Fruit fly (Drosophila melanogaster) whole organism, embryonic: Measurements from ENCODE around the gene mRpL49.

Experiments used
- ATbp ChIP-seq: fragments of 200-800 bp; sonication (Bioruptor generic); optimal IDR thresholded peaks from 2 replicates; lab custom pipeline; 2017; ENCODE audit warnings: missing biosample characterization, mild to moderate bottlenecking, missing genetic modification characterization, missing genetic modification reagents
- Bteb2 ChIP-seq: fragments of 200-800 bp; sonication (Bioruptor generic); optimal IDR thresholded peaks from 2 replicates; lab custom pipeline; 2016; ENCODE audit warnings: missing biosample characterization, missing genetic modification characterization
- CG10565 ChIP-seq: fragments of 200-800 bp; sonication (Bioruptor generic); optimal IDR thresholded peaks from 3 replicates; lab custom pipeline; 2016; ENCODE audit warnings: missing biosample characterization, mild to moderate bottlenecking, missing genetic modification characterization
- CG11456 ChIP-seq: fragments of 200-800 bp; sonication (Bioruptor generic); IDR thresholded peaks from 3 replicates; pipeline ENCODE4 v1.3.6; 2022; ENCODE audit warnings: missing biosample characterization, missing genetic modification characterization
- CG12236 ChIP-seq: fragments of 200-800 bp; sonication (Bioruptor generic); optimal IDR thresholded peaks from 2 replicates; lab custom pipeline; 2016; ENCODE audit warnings: missing biosample characterization, missing genetic modification characterization
- CG12942 ChIP-seq: fragments of 200-800 bp; sonication (Bioruptor generic); optimal IDR thresholded peaks from 3 replicates; lab custom pipeline; 2016; ENCODE audit warnings: missing biosample characterization, missing genetic modification characterization
- CG13296 ChIP-seq: fragments of 200-800 bp; sonication (Bioruptor generic); optimal IDR thresholded peaks from 3 replicates; lab custom pipeline; 2018; ENCODE audit warnings: missing biosample characterization, mild to moderate bottlenecking, missing genetic modification characterization
- CG13624 ChIP-seq: fragments of 200-800 bp; sonication (Bioruptor generic); optimal IDR thresholded peaks from 2 replicates; lab custom pipeline; 2016; ENCODE audit warnings: missing biosample characterization, missing genetic modification characterization
- CG13894 ChIP-seq: fragments of 200-800 bp; sonication (Bioruptor generic); optimal IDR thresholded peaks from 3 replicates; lab custom pipeline; 2018; ENCODE audit warnings: missing biosample characterization, mild to moderate bottlenecking, missing genetic modification characterization, moderate library complexity
- CG14667 ChIP-seq: fragments of 200-800 bp; sonication (Bioruptor generic); IDR thresholded peaks from 2 replicates; pipeline ENCODE4 v1.3.6; 2022; ENCODE audit warnings: missing biosample characterization, missing genetic modification characterization
- CG14710 ChIP-seq: fragments of 200-800 bp; sonication (Bioruptor generic); optimal IDR thresholded peaks from 3 replicates; lab custom pipeline; 2019; ENCODE audit warnings: missing biosample characterization, mild to moderate bottlenecking, missing genetic modification characterization, moderate library complexity
- CG15073 ChIP-seq: fragments of 200-800 bp; sonication (Bioruptor generic); optimal IDR thresholded peaks from 2 replicates; lab custom pipeline; 2016; ENCODE audit warnings: missing biosample characterization, missing genetic modification characterization
- CG1603 ChIP-seq: fragments of 200-800 bp; sonication (Bioruptor generic); optimal IDR thresholded peaks from 2 replicates; lab custom pipeline; 2019; ENCODE audit warnings: missing biosample characterization, mild to moderate bottlenecking, missing genetic modification characterization, moderate library complexity
- CG16863 ChIP-seq: fragments of 200-800 bp; sonication (Bioruptor generic); optimal IDR thresholded peaks from 3 replicates; lab custom pipeline; 2016; ENCODE audit warnings: missing biosample characterization, missing genetic modification characterization
- CG17359 ChIP-seq: fragments of 200-800 bp; sonication (Bioruptor generic); optimal IDR thresholded peaks from 3 replicates; lab custom pipeline; 2018; ENCODE audit warnings: missing biosample characterization, mild to moderate bottlenecking, missing genetic modification characterization, moderate library complexity
- CG17612 ChIP-seq: fragments of 200-800 bp; sonication (Bioruptor generic); IDR thresholded peaks from 2 replicates; pipeline ENCODE4 v1.3.6; 2022; ENCODE audit warnings: missing biosample characterization, missing genetic modification characterization
- CG18619 ChIP-seq: fragments of 200-800 bp; sonication (Bioruptor generic); optimal IDR thresholded peaks from 3 replicates; lab custom pipeline; 2017; ENCODE audit warnings: missing biosample characterization, mild to moderate bottlenecking, missing genetic modification characterization
- CG31224 ChIP-seq: fragments of 200-800 bp; sonication (Bioruptor generic); IDR thresholded peaks from 2 replicates; pipeline ENCODE4 v1.3.6; 2022; ENCODE audit warnings: missing biosample characterization, missing genetic modification characterization
- CG4707 ChIP-seq: fragments of 200-800 bp; sonication (Bioruptor generic); optimal IDR thresholded peaks from 2 replicates; lab custom pipeline; 2018; ENCODE audit warnings: missing biosample characterization, mild to moderate bottlenecking, missing genetic modification characterization, moderate library complexity
- CG6254 ChIP-seq: fragments of 200-800 bp; sonication (Bioruptor generic); optimal IDR thresholded peaks from 3 replicates; lab custom pipeline; 2017; ENCODE audit warnings: mild to moderate bottlenecking, missing biosample characterization, missing genetic modification reagents, missing genetic modification characterization
- CG7839 ChIP-seq: fragments of 200-800 bp; sonication (Bioruptor generic); optimal IDR thresholded peaks from 3 replicates; lab custom pipeline; 2018; ENCODE audit warnings: missing biosample characterization, mild to moderate bottlenecking, missing genetic modification characterization, moderate library complexity
- CG8290 ChIP-seq, 3 experiments: fragments of 200-800 bp; sonication (Bioruptor generic); optimal IDR thresholded peaks; 2 replicates each; lab custom pipeline; 2016 to 2019; ENCODE audit warnings: missing biosample characterization in 3 of 3, missing genetic modification characterization in 3 of 3, mild to moderate bottlenecking in 2 of 3, moderate library complexity in 1 of 3
- CG9437 ChIP-seq: fragments of 200-800 bp; sonication (Bioruptor generic); optimal IDR thresholded peaks from 2 replicates; lab custom pipeline; 2018; ENCODE audit warnings: missing biosample characterization, mild to moderate bottlenecking, missing genetic modification characterization
- CG9932 ChIP-seq: fragments of 200-800 bp; sonication (Bioruptor generic); IDR thresholded peaks from 2 replicates; pipeline ENCODE4 v1.3.6; 2022; ENCODE audit warnings: missing biosample characterization, missing genetic modification characterization
- D ChIP-seq, 2 experiments: fragments of 200-800 bp in 1 of 2; fragments of >200 bp in 1 of 2; sonication (Bioruptor generic) in 1 of 2; optimal IDR thresholded peaks; 2 replicates in 1 of 2; 3 replicates in 1 of 2; lab custom pipeline; 2017; ENCODE audit warnings: mild to moderate bottlenecking in 1 of 2, missing biosample characterization in 1 of 2, missing genetic modification characterization in 1 of 2, missing genetic modification reagents in 1 of 2
- Dip3 ChIP-seq: fragments of 200-800 bp; sonication (Bioruptor generic); optimal IDR thresholded peaks from 3 replicates; lab custom pipeline; 2016; ENCODE audit warnings: missing biosample characterization, missing genetic modification characterization
- Drgx ChIP-seq: fragments of 200-800 bp; sonication (Bioruptor generic); IDR thresholded peaks from 2 replicates; pipeline ENCODE4 v1.3.6; 2022; ENCODE audit warnings: missing biosample characterization, missing genetic modification characterization
- E2f1 ChIP-seq: fragments of 200-800 bp; sonication (Bioruptor generic); IDR thresholded peaks from 2 replicates; pipeline ENCODE4 v1.3.6; 2022; ENCODE audit warnings: missing biosample characterization, missing genetic modification characterization
- Fer2 ChIP-seq: fragments of 200-800 bp; sonication (Bioruptor generic); optimal IDR thresholded peaks from 2 replicates; lab custom pipeline; 2018; ENCODE audit warnings: missing biosample characterization, mild to moderate bottlenecking, missing genetic modification characterization, moderate library complexity
- Hmr ChIP-seq: fragments of 200-800 bp; sonication (Bioruptor generic); optimal IDR thresholded peaks from 3 replicates; lab custom pipeline; 2017; ENCODE audit warnings: mild to moderate bottlenecking, missing biosample characterization, missing genetic modification reagents, missing genetic modification characterization
- Hr51 ChIP-seq, 2 experiments: fragments of 200-800 bp; sonication (Bioruptor generic); optimal IDR thresholded peaks; 2 replicates in 1 of 2; 3 replicates in 1 of 2; lab custom pipeline; 2016 to 2018; ENCODE audit warnings: missing biosample characterization in 2 of 2, missing genetic modification characterization in 2 of 2, mild to moderate bottlenecking in 1 of 2, moderate library complexity in 1 of 2
- MTF-1 ChIP-seq: fragments of 200-800 bp; sonication (Bioruptor generic); optimal IDR thresholded peaks from 2 replicates; lab custom pipeline; 2018; ENCODE audit warnings: missing biosample characterization, mild to moderate bottlenecking, missing genetic modification characterization, borderline replicate concordance
- Meics ChIP-seq: fragments of 200-800 bp; sonication (Bioruptor generic); optimal IDR thresholded peaks from 2 replicates; lab custom pipeline; 2017; ENCODE audit warnings: missing biosample characterization, mild to moderate bottlenecking, missing genetic modification characterization
- Optix ChIP-seq: fragments of 200-800 bp; sonication (Bioruptor generic); IDR thresholded peaks from 3 replicates; pipeline ENCODE4 v1.3.6; 2022; ENCODE audit warnings: missing biosample characterization, missing genetic modification characterization
- Pdp1 ChIP-seq, 2 experiments: fragments of 200-800 bp; sonication (Bioruptor generic); optimal IDR thresholded peaks; 3 replicates each; lab custom pipeline; 2016; ENCODE audit warnings: missing biosample characterization in 2 of 2, missing genetic modification characterization in 2 of 2, mild to moderate bottlenecking in 1 of 2, moderate library complexity in 1 of 2
- Scr ChIP-seq: fragments of 200-800 bp; sonication (Bioruptor generic); IDR thresholded peaks from 2 replicates; pipeline ENCODE4 v1.3.6; 2022; ENCODE audit warnings: missing biosample characterization, missing genetic modification characterization; ENCODE audit not compliant: partially characterized antibody
- amos ChIP-seq: fragments of 200-800 bp; sonication (Bioruptor generic); IDR thresholded peaks from 2 replicates; pipeline ENCODE4 v1.3.6; 2022; ENCODE audit warnings: missing biosample characterization, missing genetic modification characterization; ENCODE audit not compliant: partially characterized antibody
- ato ChIP-seq: fragments of 200-800 bp; sonication (Bioruptor generic); IDR thresholded peaks from 2 replicates; pipeline ENCODE4 v1.3.6; 2022; ENCODE audit warnings: missing biosample characterization, missing genetic modification characterization; ENCODE audit not compliant: partially characterized antibody
- bab2 ChIP-seq: fragments of 200-800 bp; sonication (Bioruptor generic); optimal IDR thresholded peaks from 2 replicates; lab custom pipeline; 2016; ENCODE audit warnings: missing biosample characterization, missing genetic modification characterization
- cas ChIP-seq: fragments of 200-800 bp; sonication (Bioruptor generic); IDR thresholded peaks from 2 replicates; pipeline ENCODE4 v1.3.6; 2022; ENCODE audit warnings: missing biosample characterization, missing genetic modification characterization
- corto ChIP-seq: fragments of 200-800 bp; sonication (Bioruptor generic); optimal IDR thresholded peaks from 2 replicates; lab custom pipeline; 2016; ENCODE audit warnings: missing biosample characterization, mild to moderate bottlenecking, missing genetic modification characterization, moderate library complexity
- dysf ChIP-seq: fragments of 200-800 bp; sonication (Bioruptor generic); IDR thresholded peaks from 3 replicates; pipeline ENCODE4 v1.3.6; 2022; ENCODE audit warnings: missing biosample characterization, missing genetic modification characterization
- gce ChIP-seq: fragments of 200-800 bp; sonication (Bioruptor generic); IDR thresholded peaks from 3 replicates; pipeline ENCODE4 v1.3.6; 2022; ENCODE audit warnings: missing biosample characterization, missing genetic modification characterization
- jing ChIP-seq: fragments of 200-800 bp; sonication (Bioruptor generic); optimal IDR thresholded peaks from 2 replicates; lab custom pipeline; 2018; ENCODE audit warnings: missing biosample characterization, mild to moderate bottlenecking, missing genetic modification characterization
- nerfin-1 ChIP-seq: fragments of 200-800 bp; sonication (Bioruptor generic); optimal IDR thresholded peaks from 3 replicates; lab custom pipeline; 2019; ENCODE audit warnings: missing biosample characterization, mild to moderate bottlenecking, missing genetic modification characterization, moderate library complexity
- ranshi ChIP-seq: fragments of 200-800 bp; sonication (Bioruptor generic); IDR thresholded peaks from 2 replicates; pipeline ENCODE4 v1.3.6; 2022; ENCODE audit warnings: missing biosample characterization, missing genetic modification characterization
- slp2 ChIP-seq: fragments of 200-800 bp; sonication (Bioruptor generic); optimal IDR thresholded peaks from 2 replicates; lab custom pipeline; 2016; ENCODE audit warnings: missing biosample characterization, missing genetic modification characterization
- stwl ChIP-seq: fragments of 200-800 bp; sonication (Bioruptor generic); optimal IDR thresholded peaks from 3 replicates; lab custom pipeline; 2018; ENCODE audit warnings: missing biosample characterization, mild to moderate bottlenecking, missing genetic modification characterization, moderate library complexity

mRpL49 gene

DNA sequence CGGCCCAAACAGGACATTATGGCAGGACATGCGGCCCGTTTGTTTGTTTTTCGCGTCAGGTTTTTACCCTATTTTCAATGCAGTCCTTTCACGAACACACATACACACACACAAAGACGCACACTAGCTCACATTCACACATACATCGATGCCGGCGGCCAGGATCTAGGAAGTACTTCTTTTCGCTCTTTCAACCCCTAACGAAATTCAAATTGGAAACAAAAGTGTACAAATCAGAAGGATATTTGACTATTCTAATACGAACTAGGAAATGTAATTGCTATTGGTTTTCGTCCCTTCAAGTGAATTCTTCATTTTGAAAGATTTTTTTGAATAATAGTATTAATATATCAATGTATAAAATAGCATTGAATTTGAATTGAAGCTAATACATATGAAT lies 33.5 kb downstream of the mRpL49 start (continued):
- TF ChIP-seq ATbp (GFP tag; lab: Kevin White, UChicago) (no peak), Dip3 (no peak), CG6254 (GFP tag; lab: Kevin White, UChicago) (no peak), Fer2 (no peak), Drgx (GFP tag; lab: Robert Waterston, UW) (no peak), CG16863 (GFP tag; lab: Kevin White, UChicago) (no peak), corto (GFP tag; lab: Kevin White, UChicago) (no peak), cas (GFP tag; lab: Robert Waterston, UW) (no peak), Bteb2 (no peak), CG13894 (tag; lab: Kevin White, UChicago) (no peak)
- TF ChIP-seq, all 482 proteins: peak for 4

- no peak for TF ChIP-seq bab2 (GFP tag; lab: Kevin White, UChicago)
- no peak for TF ChIP-seq CG13624
- peak; percentile 51 for TF ChIP-seq Hmr (GFP tag; lab: Kevin White, UChicago)
- TF ChIP-seq CG31224 = no peak
- no peak for TF ChIP-seq D (optimal IDR thresholded peaks at IDR 0.05; lab: Kevin White, UChicago)
- peak; percentile 35 for TF ChIP-seq D (GFP tag; optimal IDR thresholded peaks at IDR 0.05; lab: Kevin White, UChicago)
- peak; percentile 24 for TF ChIP-seq CG1603 (tag; lab: Kevin White, UChicago)
- no peak for TF ChIP-seq CG15073 (GFP tag; lab: Kevin White, UChicago)
- TF ChIP-seq CG14710 = peak; percentile 31
- no peak for TF ChIP-seq CG12942 (GFP tag; lab: Kevin White, UChicago)
- no peak for TF ChIP-seq CG8290 (GFP tag; optimal IDR thresholded peaks at IDR 0.05; lab: Kevin White, UChicago)
- peak in 1 of 2 experiments; percentile 60 for TF ChIP-seq CG8290 (tag; optimal IDR thresholded peaks at IDR 0.05; lab: Kevin White, UChicago)
- TF ChIP-seq CG14667 (GFP tag; lab: Robert Waterston, UW) = no peak
- peak; percentile 29 for TF ChIP-seq Meics (GFP tag; lab: Kevin White, UChicago)
- TF ChIP-seq CG9932 (GFP tag; lab: Robert Waterston, UW) = no peak
- no peak for TF ChIP-seq E2f1
- TF ChIP-seq CG12236 (GFP tag; lab: Kevin White, UChicago) = no peak
- peak; percentile 24 for TF ChIP-seq nerfin-1 (tag; lab: Kevin White, UChicago)
- TF ChIP-seq amos = no peak
- no peak for TF ChIP-seq ranshi (GFP tag; lab: Robert Waterston, UW)
- TF ChIP-seq CG13296 (GFP tag; lab: Kevin White, UChicago) = peak; percentile 34
- TF ChIP-seq CG10565 (GFP tag; lab: Kevin White, UChicago) = no peak
- TF ChIP-seq ato (GFP tag; lab: Robert Waterston, UW) = no peak
- TF ChIP-seq stwl (tag; lab: Kevin White, UChicago) = peak; percentile 62
- peak; percentile 67 for TF ChIP-seq MTF-1 (GFP tag; lab: Kevin White, UChicago)
- TF ChIP-seq CG17359 (tag; lab: Kevin White, UChicago) = peak; percentile 28
- TF ChIP-seq CG18619 = peak; percentile 30
- peak; percentile 43 for TF ChIP-seq CG4707
- TF ChIP-seq CG17612 (GFP tag; lab: Robert Waterston, UW) = no peak
- TF ChIP-seq CG9437 (GFP tag; lab: Kevin White, UChicago) = peak; percentile 5
- TF ChIP-seq dysf (GFP tag; lab: Robert Waterston, UW) = no peak
- TF ChIP-seq Pdp1 (GFP tag; optimal IDR thresholded peaks at IDR 0.05; lab: Kevin White, UChicago) = no peak
- TF ChIP-seq CG11456 (GFP tag; lab: Robert Waterston, UW) = no peak; the same call in 2 of the 3 replicates
- peak; percentile 16 for TF ChIP-seq CG7839
- no peak for TF ChIP-seq Scr (GFP tag; lab: Robert Waterston, UW)
- TF ChIP-seq Hr51 (GFP tag; optimal IDR thresholded peaks at IDR 0.05; lab: Kevin White, UChicago) = no peak
- TF ChIP-seq jing (GFP tag; lab: Kevin White, UChicago) = no peak
- 0 out of 3 replicates have a peak, but pooled peaks have one; percentile 26 for TF ChIP-seq gce (GFP tag; lab: Robert Waterston, UW)
- TF ChIP-seq slp2 (GFP tag; lab: Kevin White, UChicago) = no peak
- no peak for TF ChIP-seq Optix (GFP tag; lab: Robert Waterston, UW)
These were observed 40.8 kb downstream of the mRpL49 start for dm6 chrX:12947670-12948069.
